Fruit fly (Drosophila melanogaster) whole organism, larva: ENCODE measurements around the gene Hsp60B.
A peak's percentile ranks its signal among the peaks of the same experiment; 100 is the strongest.

ENCODE experiments used
- noc ChIP-seq: fragments of 200-800 bp; sonication (Bioruptor generic); optimal IDR thresholded peaks from 3 replicates; lab custom pipeline; 2019; ENCODE audit warnings: missing biosample characterization, mild to moderate bottlenecking, missing genetic modification characterization, moderate library complexity

The Hsp60B gene

dm6 chr2L:718280-718871 is 9.8 kb upstream of the Hsp60B start:
- peak; percentile 76 for TF ChIP-seq noc (tag; lab: Kevin White, UChicago)

- TF ChIP-seq noc (tag; lab: Kevin White, UChicago) = no peak
These were observed 6.4 kb upstream of the Hsp60B start for dm6 chr2L:721757-722156.

dm6 chr2L:722912-723311 is 5.2 kb upstream of the Hsp60B start:
- TF ChIP-seq noc (tag; lab: Kevin White, UChicago) = no peak

- TF ChIP-seq noc (tag; lab: Kevin White, UChicago) = no peak
These were observed 4.2 kb upstream of the Hsp60B start for dm6 chr2L:723799-724531.

dm6 chr2L:724746-725145 is 3.4 kb upstream of the Hsp60B start:
- TF ChIP-seq noc (tag; lab: Kevin White, UChicago) = no peak

- TF ChIP-seq noc (tag; lab: Kevin White, UChicago) = no peak
These were observed 3.9 kb downstream of the Hsp60B start for dm6 chr2L:732105-732504.

- TF ChIP-seq noc (tag; lab: Kevin White, UChicago) = no peak
These were observed 6.0 kb downstream of the Hsp60B start for dm6 chr2L:734120-734519.

- no peak for TF ChIP-seq noc (tag; lab: Kevin White, UChicago)
These were observed 7.6 kb downstream of the Hsp60B start for dm6 chr2L:735772-736171.

dm6 chr2L:740031-740430 is 11.9 kb downstream of the Hsp60B start:
- TF ChIP-seq noc (tag; lab: Kevin White, UChicago) = no peak

dm6 chr2L:744295-744694 is 16.1 kb downstream of the Hsp60B start, which contains the start of gene Eaat2:
Gene Eaat2 (minus strand): TSS chr2L:744395.
- TF ChIP-seq noc (tag; lab: Kevin White, UChicago) = no peak

- no peak for TF ChIP-seq noc (tag; lab: Kevin White, UChicago)
These were observed 17.6 kb downstream of the Hsp60B start for dm6 chr2L:745785-746184.

dm6 chr2L:749645-750044 is 21.5 kb downstream of the Hsp60B start, which contains the start of gene GABA-B-R3:
Gene GABA-B-R3 (plus strand): TSS chr2L:749945.
- TF ChIP-seq noc (tag; lab: Kevin White, UChicago) = no peak

dm6 chr2L:750299-750698 is 22.1 kb downstream of the Hsp60B start:
- TF ChIP-seq noc (tag; lab: Kevin White, UChicago) = no peak

dm6 chr2L:773247-773646 is 45.1 kb downstream of the Hsp60B start, which contains the start of gene CG12506:
Gene CG12506 (plus strand): TSS chr2L:773547.
- no peak for TF ChIP-seq noc (tag; lab: Kevin White, UChicago)

- TF ChIP-seq noc (tag; lab: Kevin White, UChicago) = no peak
These were observed 48.1 kb downstream of the Hsp60B start, which contains the start of gene CG13946 for dm6 chr2L:776236-776635. Gene CG13946 (plus strand): TSS chr2L:776536.

dm6 chr2L:779123-779584 is 51.0 kb downstream of the Hsp60B start, which contains the start of gene CG13947:
Gene CG13947 (plus strand): TSS chr2L:779173.
- TF ChIP-seq noc (tag; lab: Kevin White, UChicago) = no peak
